Fruit fly (Drosophila melanogaster): ENCODE data around the gene FMRFaR.
A peak's percentile ranks its signal among the peaks of the same experiment; 100 is the strongest.

FMRFaR gene

DNA sequence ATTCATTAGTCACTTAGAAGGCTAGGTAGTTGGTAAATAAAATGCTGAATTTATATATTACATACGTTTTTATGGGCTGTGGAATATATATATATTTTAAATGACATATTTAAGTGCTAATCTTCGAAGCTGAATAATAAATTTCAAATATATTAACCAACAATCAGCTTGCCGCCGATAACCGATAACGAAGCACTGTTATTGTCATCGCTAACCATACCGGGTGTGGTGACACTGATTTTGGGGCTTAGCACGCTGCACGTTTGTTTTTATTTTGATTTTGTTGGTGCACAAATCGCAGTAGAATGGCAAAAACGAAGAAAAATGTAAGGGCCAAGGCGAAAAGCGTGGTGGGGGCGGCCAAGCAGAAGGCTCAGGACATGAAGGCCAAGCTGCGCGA is 53.3 kb downstream of the FMRFaR start, which contains the start of gene CG16753 (continued):
- no peak for TF ChIP-seq CG32767 (GFP tag; IDR thresholded peaks at IDR 0.05)
- no peak for TF ChIP-seq CHES-1-like (GFP tag; optimal IDR thresholded peaks at IDR 0.05)
- TF ChIP-seq zen2 (GFP tag; IDR thresholded peaks at IDR 0.05; ENCODE audit: partially characterized antibody), result peak; percentile 64; the same call in 1 of the 3 replicates
- TF ChIP-seq MBD-R2 (GFP tag; IDR thresholded peaks at IDR 0.05), result peak; percentile 72
- TF ChIP-seq tna (GFP tag; IDR thresholded peaks at IDR 0.05; ENCODE audit: partially characterized antibody), result peak; percentile 73
- TF ChIP-seq amos (GFP tag; IDR thresholded peaks at IDR 0.05; ENCODE audit: partially characterized antibody), result peak; percentile 9; the same call in 1 of the 2 replicates
- TF ChIP-seq z (GFP tag; IDR thresholded peaks at IDR 0.05), result no peak
- TF ChIP-seq prd (optimal IDR thresholded peaks at IDR 0.05), result no peak
- no peak for TF ChIP-seq prd (GFP tag; IDR thresholded peaks at IDR 0.05)
- no peak for TF ChIP-seq CG15514 (GFP tag; optimal IDR thresholded peaks at IDR 0.05)
- TF ChIP-seq CG7556 (GFP tag; optimal IDR thresholded peaks at IDR 0.05), result no peak
- no peak for TF ChIP-seq al (GFP tag; IDR thresholded peaks at IDR 0.05)
- 0 out of 3 replicates have a peak, but pooled peaks have one; percentile 19 for TF ChIP-seq ci (GFP tag; IDR thresholded peaks at IDR 0.05)
- TF ChIP-seq dm (GFP tag; optimal IDR thresholded peaks at IDR 0.05), result peak; percentile 63
- peak; percentile 59; the same call in 1 of the 3 replicates for TF ChIP-seq hb (GFP tag; IDR thresholded peaks at IDR 0.05; ENCODE audit: partially characterized antibody)
- peak; percentile 35 for TF ChIP-seq Max (GFP tag; optimal IDR thresholded peaks at IDR 0.05)

DNA sequence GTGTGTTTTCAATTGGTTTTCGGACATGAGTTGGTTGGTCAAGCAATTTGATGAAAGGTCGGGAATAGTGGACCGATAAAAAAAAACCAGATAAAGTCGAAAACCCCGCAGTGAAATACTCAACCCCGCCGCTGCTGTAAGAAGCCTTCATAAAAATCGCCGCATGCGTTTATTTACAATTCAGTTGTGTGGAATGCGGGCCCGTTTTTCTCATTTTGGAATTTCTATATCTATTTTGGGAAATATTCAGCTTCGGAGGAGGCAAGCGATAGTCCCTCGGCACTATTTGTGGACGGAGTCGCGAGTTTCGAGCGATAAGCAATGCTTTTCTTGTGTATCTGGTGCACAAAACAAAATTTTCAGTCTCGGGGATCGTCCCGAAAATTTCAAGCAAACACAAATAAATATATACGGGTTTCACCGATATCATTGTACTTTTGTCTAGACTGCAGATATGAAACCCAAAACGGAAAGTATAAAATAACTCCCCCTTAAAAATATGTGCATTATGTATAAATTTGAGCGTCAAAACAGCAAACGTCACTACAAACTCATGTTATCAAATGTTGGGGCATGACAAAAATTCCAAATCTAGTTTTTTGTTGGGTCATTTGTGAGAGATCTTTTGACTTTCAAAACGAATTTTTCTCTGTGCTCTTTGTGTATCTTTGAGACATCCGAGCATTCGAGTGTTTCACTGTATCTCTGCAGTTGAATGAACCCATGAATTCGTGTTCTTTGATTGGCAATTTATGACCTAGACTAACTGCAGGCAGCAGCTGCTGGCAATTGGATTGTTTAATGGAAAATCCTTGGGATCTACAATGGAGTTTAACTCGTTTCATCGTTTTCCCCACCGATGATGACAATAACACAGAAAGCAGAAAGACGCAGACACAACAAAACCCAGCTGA is 57.7 kb downstream of the FMRFaR start:
- TF ChIP-seq emc (GFP tag; optimal IDR thresholded peaks at IDR 0.05) (no peak), zfh1 (GFP tag; IDR thresholded peaks at IDR 0.05) (no peak), CG1233 (GFP tag; optimal IDR thresholded peaks at IDR 0.05) (peak; percentile 13), Lpt (GFP tag; optimal IDR thresholded peaks at IDR 0.05) (no peak), B-H1 (GFP tag; IDR thresholded peaks at IDR 0.05) (no peak), jumu (GFP tag; optimal IDR thresholded peaks at IDR 0.05) (no peak), CG30403 (GFP tag; optimal IDR thresholded peaks at IDR 0.05) (peak; percentile 37), stc (GFP tag; IDR thresholded peaks at IDR 0.05) (no peak), CG1603 (tag; optimal IDR thresholded peaks at IDR 0.05) (peak; percentile 1), Sox102F (GFP tag; optimal IDR thresholded peaks at IDR 0.05) (no peak), Adf1 (GFP tag; IDR thresholded peaks at IDR 0.05) (no peak), fu2 (GFP tag; optimal IDR thresholded peaks at IDR 0.05) (no peak), Dad (GFP tag; optimal IDR thresholded peaks at IDR 0.05) (no peak), CG31365 (tag; optimal IDR thresholded peaks at IDR 0.05) (no peak), D (optimal IDR thresholded peaks at IDR 0.05) (no peak), D (GFP tag; optimal IDR thresholded peaks at IDR 0.05) (peak; percentile 42), CG7839 (tag; optimal IDR thresholded peaks at IDR 0.05) (peak; percentile 8), ash1 (GFP tag; optimal IDR thresholded peaks at IDR 0.05) (no peak), sima (GFP tag; optimal IDR thresholded peaks at IDR 0.05) (no peak), CG18262 (tag; optimal IDR thresholded peaks at IDR 0.05) (peak; percentile 75), p53 (GFP tag; optimal IDR thresholded peaks at IDR 0.05) (no peak), Hr3 (GFP tag; optimal IDR thresholded peaks at IDR 0.05) (peak; percentile 46), ATbp (GFP tag; optimal IDR thresholded peaks at IDR 0.05) (no peak), croc (GFP tag; conservative IDR thresholded peaks at IDR 0.05) (no peak; the same call in 2 of the 3 replicates), vnd (GFP tag; IDR thresholded peaks at IDR 0.05; ENCODE audit: partially characterized antibody) (no peak), CG14441 (GFP tag; IDR thresholded peaks at IDR 0.05) (no peak), shn (GFP tag; optimal IDR thresholded peaks at IDR 0.05) (no peak), PHDP (tag; optimal IDR thresholded peaks at IDR 0.05) (peak; percentile 9), CG9932 (GFP tag; IDR thresholded peaks at IDR 0.05) (no peak), CG1602 (GFP tag; optimal IDR thresholded peaks at IDR 0.05) (no peak), ci (GFP tag; IDR thresholded peaks at IDR 0.05) (no peak), Dip3 (GFP tag; optimal IDR thresholded peaks at IDR 0.05) (no peak), CG10209 (GFP tag; optimal IDR thresholded peaks at IDR 0.05) (peak; percentile 18), zen (tag; optimal IDR thresholded peaks at IDR 0.05) (no peak)
